Fruit fly (Drosophila melanogaster): ENCODE measurements around the gene Sirt7.

Sirt7 gene

DNA sequence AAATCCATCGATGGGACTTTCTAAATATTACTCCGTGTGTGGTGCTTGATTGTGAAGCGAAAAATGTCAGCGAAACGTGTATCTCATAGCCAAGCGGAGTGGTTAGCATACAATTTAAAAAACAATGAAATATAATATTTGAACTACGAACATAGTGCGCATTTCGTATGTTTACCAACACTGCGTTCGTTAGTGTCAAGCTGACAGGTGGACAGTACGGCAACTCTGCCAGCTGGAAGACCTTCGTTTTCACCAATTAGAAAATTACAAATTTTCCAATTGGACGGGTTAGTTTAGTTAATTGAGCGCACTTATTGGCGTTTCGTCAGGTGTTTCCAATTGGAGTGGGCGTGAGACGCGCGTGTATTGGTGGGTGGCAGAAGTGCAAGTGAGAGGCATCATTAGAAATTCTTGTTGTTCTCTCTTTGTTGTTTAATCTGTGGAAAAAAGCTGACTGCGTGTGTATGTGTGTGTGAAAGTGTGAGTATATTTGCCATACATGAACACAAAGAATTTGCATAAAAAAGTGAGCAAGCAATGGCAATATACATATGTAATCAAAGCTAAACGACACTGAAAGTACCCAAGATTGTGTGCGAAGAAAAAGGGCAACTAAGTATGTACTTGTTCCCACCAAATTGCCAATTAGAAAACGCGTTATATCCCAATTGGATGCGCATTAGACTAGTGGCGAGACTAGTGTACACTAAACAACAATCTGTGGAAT lies 15.9 kb upstream of the Sirt7 start (continued):
- no peak; the same call in 2 of the 3 replicates for TF ChIP-seq tgo (GFP tag; IDR thresholded peaks at IDR 0.05)
- peak; percentile 2 to 56 for TF ChIP-seq dpn (GFP tag; optimal IDR thresholded peaks at IDR 0.05)
- no peak for TF ChIP-seq Trl (optimal IDR thresholded peaks at IDR 0.05)
- peak; percentile 44 for TF ChIP-seq Trl (GFP tag; optimal IDR thresholded peaks at IDR 0.05)
- TF ChIP-seq stc (GFP tag; IDR thresholded peaks at IDR 0.05): peak; percentile 37
- peak; percentile 22; the same call in 1 of the 2 replicates for TF ChIP-seq Ada2b (GFP tag; IDR thresholded peaks at IDR 0.05)
- peak; percentile 21 for TF ChIP-seq sug (tag; optimal IDR thresholded peaks at IDR 0.05)
- no peak for TF ChIP-seq CG30020 (tag; optimal IDR thresholded peaks at IDR 0.05)
- peak; percentile 12 for TF ChIP-seq CG7786 (GFP tag; optimal IDR thresholded peaks at IDR 0.05)
- 0 out of 2 replicates have a peak, but pooled peaks have one; percentile 30 for TF ChIP-seq sna (GFP tag; IDR thresholded peaks at IDR 0.05; ENCODE audit: partially characterized antibody)
- TF ChIP-seq sob (GFP tag; IDR thresholded peaks at IDR 0.05): peak; percentile 59; the same call in 1 of the 2 replicates
- TF ChIP-seq CG9437 (GFP tag; optimal IDR thresholded peaks at IDR 0.05): peak; percentile 27
- peak; percentile 16 for TF ChIP-seq Hmx (GFP tag; optimal IDR thresholded peaks at IDR 0.05)
- TF ChIP-seq Neu2 (GFP tag; optimal IDR thresholded peaks at IDR 0.05; ENCODE audit: borderline replicate concordance): no peak
- TF ChIP-seq stwl (tag; optimal IDR thresholded peaks at IDR 0.05): peak; percentile 95
- peak; percentile 46 for TF ChIP-seq Max (GFP tag; optimal IDR thresholded peaks at IDR 0.05)
- TF ChIP-seq Side (GFP tag; optimal IDR thresholded peaks at IDR 0.05): peak; percentile 26
- TF ChIP-seq Stat92E (GFP tag; optimal IDR thresholded peaks at IDR 0.05): no peak
- TF ChIP-seq zen2 (GFP tag; IDR thresholded peaks at IDR 0.05; ENCODE audit: partially characterized antibody): no peak
- TF ChIP-seq Lhr (GFP tag; optimal IDR thresholded peaks at IDR 0.05): peak; percentile 34
- TF ChIP-seq CG18476 (GFP tag; optimal IDR thresholded peaks at IDR 0.05): peak; percentile 51
- peak; percentile 18 for TF ChIP-seq slp2 (GFP tag; optimal IDR thresholded peaks at IDR 0.05)

DNA sequence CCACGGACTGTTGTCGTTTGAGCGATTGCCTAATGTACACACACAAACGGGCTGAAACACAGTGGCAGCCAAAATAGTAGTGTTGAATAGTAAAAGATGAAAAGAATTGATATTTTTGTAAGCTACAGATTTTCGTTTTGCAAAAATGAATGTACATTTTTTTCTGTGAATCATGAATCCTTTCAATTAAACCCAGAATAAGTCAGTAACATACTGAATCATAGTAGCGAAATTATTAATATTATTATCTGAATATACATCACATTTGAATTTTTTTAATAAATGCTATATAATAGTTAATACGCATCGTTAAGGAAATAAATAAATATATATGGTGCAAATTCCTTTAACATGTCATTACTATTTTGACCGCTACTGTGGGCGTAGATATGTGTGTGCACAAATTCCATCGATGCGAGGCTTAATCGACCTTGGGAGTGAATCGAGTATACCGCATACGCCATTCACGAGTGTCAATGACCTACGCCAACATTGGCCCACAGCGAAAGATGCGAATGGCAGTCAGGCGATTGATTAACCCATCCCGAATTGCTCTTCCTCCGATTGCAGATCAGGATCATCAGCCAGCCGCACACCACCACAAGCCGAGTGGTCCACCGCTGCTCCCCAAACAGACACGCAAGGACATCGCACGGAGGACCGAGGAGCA lies 15.1 kb upstream of the Sirt7 start:
- TF ChIP-seq ham (GFP tag; IDR thresholded peaks at IDR 0.05): no peak
- TF ChIP-seq vnd (GFP tag; IDR thresholded peaks at IDR 0.05; ENCODE audit: partially characterized antibody): no peak
- no peak for TF ChIP-seq zf30C (GFP tag; optimal IDR thresholded peaks at IDR 0.05)
- no peak for TF ChIP-seq Optix (GFP tag; IDR thresholded peaks at IDR 0.05)
- no peak for TF ChIP-seq Mes4 (GFP tag; optimal IDR thresholded peaks at IDR 0.05)
- TF ChIP-seq D (optimal IDR thresholded peaks at IDR 0.05): no peak
- TF ChIP-seq D (GFP tag; optimal IDR thresholded peaks at IDR 0.05): peak; percentile 45
- TF ChIP-seq HmgZ (tag; optimal IDR thresholded peaks at IDR 0.05): peak; percentile 71
- TF ChIP-seq Sry-δ (GFP tag; optimal IDR thresholded peaks at IDR 0.05): no peak
- 0 out of 2 replicates have a peak, but pooled peaks have one; percentile 9 for TF ChIP-seq toy (GFP tag; IDR thresholded peaks at IDR 0.05)
- TF ChIP-seq Poxn (GFP tag; IDR thresholded peaks at IDR 0.05): no peak
- peak; percentile 70 for TF ChIP-seq CG12104 (GFP tag; optimal IDR thresholded peaks at IDR 0.05)
- no peak for TF ChIP-seq zfh2 (GFP tag; optimal IDR thresholded peaks at IDR 0.05)
- TF ChIP-seq Nf-YA (GFP tag; IDR thresholded peaks at IDR 0.05): no peak
- no peak for TF ChIP-seq maf-S (GFP tag; optimal IDR thresholded peaks at IDR 0.05)
- TF ChIP-seq otp (GFP tag; IDR thresholded peaks at IDR 0.05): no peak
- no peak for TF ChIP-seq CG30020 (tag; optimal IDR thresholded peaks at IDR 0.05)
- no peak for TF ChIP-seq CG6175 (GFP tag; IDR thresholded peaks at IDR 0.05)
- no peak for TF ChIP-seq Hr51 (GFP tag; optimal IDR thresholded peaks at IDR 0.05)
- TF ChIP-seq CG30403 (GFP tag; optimal IDR thresholded peaks at IDR 0.05): peak; percentile 82
- peak; percentile 46 to 59 for TF ChIP-seq bsh (GFP tag; optimal IDR thresholded peaks at IDR 0.05)
- TF ChIP-seq D19A (tag; optimal IDR thresholded peaks at IDR 0.05): no peak
- TF ChIP-seq CG14710 (tag; optimal IDR thresholded peaks at IDR 0.05): peak; percentile 40
- no peak for TF ChIP-seq CG14667 (GFP tag; IDR thresholded peaks at IDR 0.05)
- no peak for TF ChIP-seq HmgD (GFP tag; optimal IDR thresholded peaks at IDR 0.05)
- TF ChIP-seq CG13624 (GFP tag; optimal IDR thresholded peaks at IDR 0.05): no peak
- no peak for TF ChIP-seq CG7987 (GFP tag; optimal IDR thresholded peaks at IDR 0.05)
- TF ChIP-seq CG17328 (GFP tag; IDR thresholded peaks at IDR 0.05): 0 out of 2 replicates have a peak, but pooled peaks have one; percentile 28

Data from whole organism, embryonic.